Worm (Caenorhabditis elegans) whole organism, late embryonic: Measurements from ENCODE around the gene Y58A7A.2.
A peak's percentile ranks its signal among the peaks of the same experiment; 100 is the strongest.
"Not testable (repeated sequence)": the region's sequence is repeated elsewhere in the genome, so short reads cannot be mapped to it uniquely, and the experiment has no call there.

ENCODE experiments used
- K02D7.2 ChIP-seq: sonication (generic microtip); optimal IDR thresholded peaks from 2 replicates; lab custom pipeline; 2017; ENCODE audit warnings: mild to moderate bottlenecking, missing genetic modification characterization, missing compliant biosample characterization
- ahr-1 ChIP-seq: sonication (generic microtip); optimal IDR thresholded peaks from 2 replicates; lab custom pipeline; 2016; ENCODE audit warnings: missing genetic modification characterization, missing compliant biosample characterization
- ama-1 ChIP-seq: fragments of 150-350 bp; optimal IDR thresholded peaks from 2 replicates; lab custom pipeline; 2014
- ceh-14 ChIP-seq: sonication (generic microtip); optimal IDR thresholded peaks from 2 replicates; lab custom pipeline; 2016; ENCODE audit warnings: missing genotype, missing genetic modification characterization, missing compliant biosample characterization
- ceh-18 ChIP-seq: sonication (generic microtip); optimal IDR thresholded peaks from 2 replicates; lab custom pipeline; 2016; ENCODE audit warnings: missing genetic modification characterization, missing compliant biosample characterization
- ceh-19 ChIP-seq: fragments of 200-800 bp; sonication (Bioruptor generic); optimal IDR thresholded peaks from 2 replicates; lab custom pipeline; 2018; ENCODE audit warnings: mild to moderate bottlenecking, missing genetic modification characterization, missing compliant biosample characterization
- ceh-2 ChIP-seq: sonication (generic microtip); optimal IDR thresholded peaks from 2 replicates; lab custom pipeline; 2016; ENCODE audit warnings: missing genotype, missing genetic modification characterization, missing compliant biosample characterization
- ceh-22 ChIP-seq: sonication (generic microtip); optimal IDR thresholded peaks from 2 replicates; lab custom pipeline; 2017; ENCODE audit warnings: missing biosample characterization, missing genetic modification characterization
- ceh-30 ChIP-seq: fragments of 150-350 bp; optimal IDR thresholded peaks from 2 replicates; lab custom pipeline; 2014; ENCODE audit warnings: missing biosample characterization, missing genetic modification characterization
- ceh-31 ChIP-seq: sonication (generic microtip); optimal IDR thresholded peaks from 2 replicates; lab custom pipeline; 2016; ENCODE audit warnings: missing genetic modification characterization, missing compliant biosample characterization
- ceh-34 ChIP-seq: sonication (generic microtip); optimal IDR thresholded peaks from 2 replicates; lab custom pipeline; 2016; ENCODE audit warnings: mild to moderate bottlenecking, missing genetic modification characterization, missing compliant biosample characterization
- ceh-45 ChIP-seq: fragments of 200-800 bp; sonication (Bioruptor generic); IDR thresholded peaks from 2 replicates; pipeline ENCODE4 v1.3.6; 2022; ENCODE audit warnings: missing genetic modification reagents, missing genetic modification characterization, missing compliant biosample characterization
- ceh-48 ChIP-seq: sonication (generic microtip); optimal IDR thresholded peaks from 2 replicates; lab custom pipeline; 2016; ENCODE audit warnings: missing genetic modification characterization, inconsistent platforms, missing compliant biosample characterization
- che-1 ChIP-seq: sonication (generic microtip); optimal IDR thresholded peaks from 2 replicates; lab custom pipeline; 2016; ENCODE audit warnings: mild to moderate bottlenecking, missing genetic modification characterization, missing compliant biosample characterization
- dve-1 ChIP-seq: sonication (generic microtip); optimal IDR thresholded peaks from 2 replicates; lab custom pipeline; 2017; ENCODE audit warnings: antibody characterized with exemption, mild to moderate bottlenecking, missing genetic modification characterization, missing compliant biosample characterization
- elt-2 ChIP-seq: sonication (generic microtip); optimal IDR thresholded peaks from 2 replicates; lab custom pipeline; 2016; ENCODE audit warnings: missing genetic modification reagents, missing genetic modification characterization, missing compliant biosample characterization
- ets-4 ChIP-seq: sonication (generic microtip); optimal IDR thresholded peaks from 2 replicates; lab custom pipeline; 2016; ENCODE audit warnings: missing genetic modification characterization, missing compliant biosample characterization
- fkh-6 ChIP-seq: sonication (generic microtip); optimal IDR thresholded peaks from 2 replicates; lab custom pipeline; 2016; ENCODE audit warnings: missing genetic modification characterization, missing compliant biosample characterization
- hlh-13 ChIP-seq: fragments of 200-800 bp; sonication (Bioruptor generic); optimal IDR thresholded peaks from 2 replicates; lab custom pipeline; 2018; ENCODE audit warnings: mild to moderate bottlenecking, missing genetic modification characterization, missing compliant biosample characterization
- hlh-15 ChIP-seq: sonication (generic microtip); optimal IDR thresholded peaks from 2 replicates; lab custom pipeline; 2016; ENCODE audit warnings: missing genetic modification characterization, missing compliant biosample characterization
- hlh-6 ChIP-seq: sonication (generic microtip); optimal IDR thresholded peaks from 2 replicates; lab custom pipeline; 2016; ENCODE audit warnings: missing genotype, missing genetic modification characterization, missing compliant biosample characterization
- hlh-8 ChIP-seq: sonication (generic microtip); optimal IDR thresholded peaks from 2 replicates; lab custom pipeline; 2016; ENCODE audit warnings: missing genotype, missing genetic modification characterization, missing compliant biosample characterization
- lin-11 ChIP-seq: fragments of 200-800 bp; sonication (Bioruptor generic); optimal IDR thresholded peaks from 2 replicates; lab custom pipeline; 2018; ENCODE audit warnings: mild to moderate bottlenecking, missing genetic modification characterization, missing compliant biosample characterization
- mec-3 ChIP-seq: sonication (generic microtip); optimal IDR thresholded peaks from 2 replicates; lab custom pipeline; 2016; ENCODE audit warnings: borderline replicate concordance, missing genetic modification characterization, missing compliant biosample characterization
- nfya-1 ChIP-seq: sonication (generic microtip); optimal IDR thresholded peaks from 2 replicates; lab custom pipeline; 2017; ENCODE audit warnings: missing genetic modification characterization, mild to moderate bottlenecking, missing compliant biosample characterization, antibody characterized with exemption, moderate library complexity
- npax-4 ChIP-seq: sonication (generic microtip); optimal IDR thresholded peaks from 2 replicates; lab custom pipeline; 2016; ENCODE audit warnings: missing genetic modification characterization, missing compliant biosample characterization
- odd-2 ChIP-seq: sonication (generic microtip); optimal IDR thresholded peaks from 2 replicates; lab custom pipeline; 2017; ENCODE audit warnings: antibody characterized with exemption, mild to moderate bottlenecking, missing genetic modification characterization, missing compliant biosample characterization
- pag-3 ChIP-seq: sonication (generic microtip); optimal IDR thresholded peaks from 2 replicates; lab custom pipeline; 2016; ENCODE audit warnings: missing compliant biosample characterization, missing genetic modification characterization, borderline replicate concordance
- pax-1 ChIP-seq: fragments of 150-350 bp; optimal IDR thresholded peaks from 2 replicates; lab custom pipeline; 2014; ENCODE audit warnings: missing biosample characterization, missing genetic modification characterization
- pha-2 ChIP-seq: sonication (generic microtip); optimal IDR thresholded peaks from 2 replicates; lab custom pipeline; 2017; ENCODE audit warnings: mild to moderate bottlenecking, missing genetic modification characterization, missing compliant biosample characterization
- pqm-1 ChIP-seq: sonication (generic microtip); optimal IDR thresholded peaks from 2 replicates; lab custom pipeline; 2016; ENCODE audit warnings: missing genetic modification characterization, missing compliant biosample characterization
- rnt-1 ChIP-seq: sonication (generic microtip); optimal IDR thresholded peaks from 2 replicates; lab custom pipeline; 2016; ENCODE audit warnings: missing genetic modification characterization, missing compliant biosample characterization
- sox-2 ChIP-seq: fragments of 200-800 bp; sonication (Bioruptor generic); IDR thresholded peaks from 2 replicates; pipeline ENCODE4 v1.3.6; 2022; ENCODE audit warnings: missing genetic modification reagents, missing genetic modification characterization, missing compliant biosample characterization
- sox-4 ChIP-seq: sonication (generic microtip); optimal IDR thresholded peaks from 2 replicates; lab custom pipeline; 2017; ENCODE audit warnings: mild to moderate bottlenecking, missing genetic modification characterization, inconsistent platforms, missing compliant biosample characterization
- tbx-7 ChIP-seq: sonication (generic microtip); optimal IDR thresholded peaks from 2 replicates; lab custom pipeline; 2016; ENCODE audit warnings: missing genotype, missing genetic modification characterization, missing compliant biosample characterization
- ttx-3 ChIP-seq: sonication (generic microtip); optimal IDR thresholded peaks from 2 replicates; lab custom pipeline; 2016; ENCODE audit warnings: missing genetic modification reagents, missing genetic modification characterization, missing compliant biosample characterization
- unc-3 ChIP-seq, 2 experiments: fragments of 200-800 bp in 1 of 2; sonication (Bioruptor generic) in 1 of 2; sonication (generic microtip) in 1 of 2; conservative IDR thresholded peaks in 1 of 2; optimal IDR thresholded peaks in 1 of 2; 2 replicates each; pipeline versions ENCODE4 v1.3.6 to Lab custom; 2016 to 2022; ENCODE audit warnings: missing compliant biosample characterization in 2 of 2, missing genetic modification characterization in 2 of 2, missing genetic modification reagents in 1 of 2
- unc-55 ChIP-seq: sonication (generic microtip); optimal IDR thresholded peaks from 2 replicates; lab custom pipeline; 2017; ENCODE audit warnings: missing biosample characterization, missing genetic modification reagents, missing genetic modification characterization
- zip-5 ChIP-seq: sonication (generic microtip); optimal IDR thresholded peaks from 2 replicates; lab custom pipeline; 2016; ENCODE audit warnings: missing genetic modification characterization, missing compliant biosample characterization

Gene Y58A7A.2

DNA sequence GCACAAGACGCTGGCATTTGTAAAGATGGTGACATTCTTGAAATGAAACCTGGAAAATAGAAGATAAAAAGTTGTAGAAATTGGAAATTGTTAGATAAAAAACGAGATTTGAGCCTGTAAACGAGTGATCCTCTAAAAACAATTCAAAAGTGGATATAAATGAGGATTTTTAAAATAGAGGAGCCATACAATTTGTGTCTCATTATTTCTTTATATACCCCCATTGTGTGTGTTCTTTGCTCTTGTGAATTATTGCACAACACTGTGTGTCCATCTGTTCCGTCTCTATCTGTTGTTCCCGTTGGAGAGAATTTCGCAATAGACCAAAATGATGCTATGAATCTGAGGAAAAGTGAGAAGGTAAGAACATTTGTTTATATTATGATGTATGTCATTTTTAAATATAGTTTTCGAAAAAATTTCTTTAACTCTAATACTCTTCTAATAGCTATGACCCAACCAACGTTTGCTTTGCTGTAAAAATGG, 15.0 kb upstream of the Y58A7A.2 start, which contains the start of gene Y58A7A.5:
Gene Y58A7A.5 (minus strand): TSS at position 51 of the 486 bp plus-strand sequence.
- no peak for TF ChIP-seq ceh-18 (tag; lab: Kevin White, UChicago)
- no peak for TF ChIP-seq ahr-1 (tag; lab: Kevin White, UChicago)
- no peak for TF ChIP-seq hlh-6 (tag; lab: Kevin White, UChicago)
- TF ChIP-seq ets-4, result no peak
- TF ChIP-seq lin-11 (tag; lab: Kevin White, UChicago), result no peak
- no peak for TF ChIP-seq unc-55 (GFP tag; lab: Kevin White, UChicago)
- TF ChIP-seq hlh-15 (tag; lab: Kevin White, UChicago), result no peak
- no peak for TF ChIP-seq ceh-34
- no peak for TF ChIP-seq ceh-48
- no peak for TF ChIP-seq K02D7.2 (tag; lab: Kevin White, UChicago)
- no peak for TF ChIP-seq tbx-7 (tag; lab: Kevin White, UChicago)
- no peak for TF ChIP-seq hlh-13 (GFP tag; lab: Kevin White, UChicago)

DNA sequence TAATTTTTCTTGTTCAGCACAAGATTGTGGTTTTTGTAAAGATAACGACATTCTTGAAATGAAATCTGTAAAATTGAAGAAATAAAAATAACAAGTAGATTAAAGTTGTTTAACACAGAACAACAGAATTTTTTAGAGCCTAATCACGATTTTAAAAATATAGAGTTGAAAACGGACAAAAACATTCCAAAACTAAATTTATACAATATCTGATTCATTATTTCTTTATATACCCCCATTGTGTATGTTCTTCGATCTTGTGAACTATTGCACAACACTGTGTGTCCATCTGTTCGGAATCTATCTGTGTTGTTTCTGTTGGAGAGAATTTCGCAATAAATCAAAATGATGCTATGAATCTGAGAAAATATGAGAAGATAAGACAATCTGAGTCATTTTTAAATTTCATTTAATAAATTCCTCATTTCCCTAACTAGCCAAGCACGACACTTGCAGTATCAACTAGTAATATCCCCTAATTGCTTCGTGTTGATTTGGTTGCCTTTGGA, 13.0 kb upstream of the Y58A7A.2 start, which contains the start of gene Y58A7A.4:
Gene Y58A7A.4 (minus strand): TSS at position 51 of the 509 bp plus-strand sequence.
- no peak for TF ChIP-seq sox-4
- TF ChIP-seq elt-2, result no peak
- TF ChIP-seq hlh-6 (tag; lab: Kevin White, UChicago), result no peak
- no peak for TF ChIP-seq sox-2
- no peak for TF ChIP-seq ceh-22 (tag; lab: Kevin White, UChicago)
- TF ChIP-seq ceh-19 (GFP tag; lab: Kevin White, UChicago), result no peak
- TF ChIP-seq ttx-3 (tag; lab: Kevin White, UChicago), result no peak
- TF ChIP-seq zip-5 (tag; lab: Kevin White, UChicago), result no peak
- no peak for TF ChIP-seq lin-11 (tag; lab: Kevin White, UChicago)
- TF ChIP-seq ceh-30 (tag; lab: Kevin White, UChicago), result no peak
- no peak for TF ChIP-seq npax-4 (tag; lab: Kevin White, UChicago)
- no peak for TF ChIP-seq ceh-18 (tag; lab: Kevin White, UChicago)
- no peak for TF ChIP-seq pag-3 (tag; lab: Kevin White, UChicago)
- TF ChIP-seq ets-4, result no peak
- no peak for TF ChIP-seq hlh-15 (tag; lab: Kevin White, UChicago)
- TF ChIP-seq mec-3, result no peak
- no peak for TF ChIP-seq ceh-31 (tag; lab: Kevin White, UChicago)
- TF ChIP-seq ceh-2 (tag; lab: Kevin White, UChicago), result no peak
- TF ChIP-seq, all 69 proteins: peak for 0

DNA sequence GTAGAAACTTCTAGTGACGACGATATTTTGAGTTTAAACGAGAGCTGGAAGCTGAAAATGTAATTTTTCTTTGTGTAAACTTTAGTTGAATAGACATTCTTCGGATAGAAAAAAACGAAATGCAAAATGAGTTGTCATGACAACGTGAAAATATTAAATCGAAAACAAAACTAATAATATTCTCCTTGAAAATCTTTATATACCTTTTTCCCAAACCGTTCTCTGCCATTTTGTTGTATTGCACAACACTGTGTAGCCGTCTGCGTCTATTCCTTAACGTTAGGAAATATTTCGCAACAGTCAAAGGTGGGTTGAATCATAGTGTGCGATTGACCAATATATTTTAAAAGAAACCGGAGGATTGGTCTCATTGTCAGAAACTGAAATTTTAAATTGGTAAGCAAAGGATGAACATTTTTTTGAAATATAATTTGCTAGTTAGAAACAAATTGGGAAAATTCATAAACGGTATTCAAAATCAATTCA, 8.9 kb upstream of the Y58A7A.2 start, which contains the start of gene Y58A7A.3:
Gene Y58A7A.3 (minus strand): TSS at position 51 of the 486 bp plus-strand sequence.
- no peak for TF ChIP-seq ama-1 (lab: Kevin White, UChicago)
- no peak for TF ChIP-seq ceh-30 (tag; lab: Kevin White, UChicago)
- TF ChIP-seq hlh-15 (tag; lab: Kevin White, UChicago), result no peak
- TF ChIP-seq fkh-6, result no peak
- TF ChIP-seq ceh-14 (tag; lab: Kevin White, UChicago), result no peak
- TF ChIP-seq pqm-1 (tag; lab: Kevin White, UChicago), result no peak
- peak; percentile 20 for TF ChIP-seq nfya-1
- TF ChIP-seq, all 69 proteins: peak for 1

DNA sequence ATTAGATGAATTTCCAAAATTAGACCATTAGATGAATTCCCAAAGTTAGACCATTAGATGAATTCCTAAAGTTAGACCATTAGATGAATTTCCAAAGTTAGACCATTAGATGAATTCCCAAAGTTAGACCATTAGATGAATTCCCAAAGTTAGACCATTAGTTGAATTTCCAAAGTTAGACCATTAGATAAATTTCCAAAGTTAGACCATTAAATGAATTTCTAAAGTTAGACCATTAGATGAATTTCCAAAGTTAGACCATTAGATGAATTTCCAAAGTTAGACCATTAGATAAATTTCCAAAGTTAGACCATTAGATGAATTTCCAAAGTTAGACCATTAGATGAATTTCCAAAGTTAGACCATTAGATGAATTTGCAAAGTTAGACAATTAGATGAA, 3.4 kb upstream of the Y58A7A.2 start:
- peak; percentile 60 for TF ChIP-seq unc-3 (GFP tag; conservative IDR thresholded peaks at IDR 0.05; lab: Robert Waterston, UW)
- TF ChIP-seq unc-3 (tag; optimal IDR thresholded peaks at IDR 0.05; lab: Kevin White, UChicago), result not testable (repeated sequence)
- peak; percentile 84 for TF ChIP-seq ceh-45 (GFP tag; lab: Robert Waterston, UW)
- 0 out of 2 replicates have a peak, but pooled peaks have one; percentile 40 for TF ChIP-seq sox-2

DNA sequence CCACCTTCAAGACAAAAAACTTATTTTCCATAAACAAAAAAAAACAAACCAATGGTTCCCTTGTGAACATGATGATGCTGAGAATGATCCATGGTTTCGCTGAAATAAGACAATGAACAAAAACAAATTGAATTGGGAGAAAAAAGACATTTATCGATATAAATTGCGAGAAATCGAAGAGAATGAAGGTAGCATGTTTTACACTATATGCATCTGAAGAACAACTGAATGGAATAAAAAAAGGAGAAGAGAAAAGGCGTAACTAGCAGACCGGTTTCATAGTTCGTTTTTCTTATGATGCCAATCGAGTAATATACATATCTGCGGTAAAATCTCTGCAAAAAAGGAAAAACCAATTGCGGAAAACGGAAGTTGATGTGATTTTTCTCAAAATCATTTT, 2.5 kb downstream of the Y58A7A.2 start, which contains the start of gene Y58A7A.1:
Gene Y58A7A.1 (minus strand): TSS at position 101 of the 400 bp plus-strand sequence.
- TF ChIP-seq dve-1 (no peak), ama-1 (lab: Kevin White, UChicago) (no peak), ceh-18 (tag; lab: Kevin White, UChicago) (no peak), ets-4 (no peak), K02D7.2 (tag; lab: Kevin White, UChicago) (no peak), pha-2 (tag; lab: Kevin White, UChicago) (no peak), che-1 (no peak), npax-4 (tag; lab: Kevin White, UChicago) (no peak), pax-1 (tag; lab: Kevin White, UChicago) (no peak), unc-3 (GFP tag; conservative IDR thresholded peaks at IDR 0.05; lab: Robert Waterston, UW) (no peak), unc-3 (tag; optimal IDR thresholded peaks at IDR 0.05; lab: Kevin White, UChicago) (no peak), odd-2 (tag; lab: Kevin White, UChicago) (no peak), hlh-15 (tag; lab: Kevin White, UChicago) (no peak), pag-3 (tag; lab: Kevin White, UChicago) (no peak), rnt-1 (tag; lab: Kevin White, UChicago) (no peak), hlh-8 (tag; lab: Kevin White, UChicago) (no peak), tbx-7 (tag; lab: Kevin White, UChicago) (no peak), ceh-30 (tag; lab: Kevin White, UChicago) (no peak)
